Fruit fly (Drosophila melanogaster) whole organism, embryonic: Measurements from ENCODE around the gene CG15461.

Experiments
- ATbp ChIP-seq: fragments of 200-800 bp; sonication (Bioruptor generic); optimal IDR thresholded peaks from 2 replicates; lab custom pipeline; 2017; ENCODE audit warnings: missing biosample characterization, mild to moderate bottlenecking, missing genetic modification characterization, missing genetic modification reagents
- Ada2b ChIP-seq: fragments of 200-800 bp; sonication (Bioruptor generic); IDR thresholded peaks from 2 replicates; pipeline ENCODE4 v1.3.6; 2022; ENCODE audit warnings: missing biosample characterization, missing genetic modification characterization
- Antp ChIP-seq: fragments of 200-800 bp; sonication (Bioruptor generic); optimal IDR thresholded peaks from 3 replicates; lab custom pipeline; 2016; ENCODE audit warnings: missing biosample characterization, missing genetic modification characterization
- CG1024 ChIP-seq: fragments of 200-800 bp; sonication (Bioruptor generic); IDR thresholded peaks from 2 replicates; pipeline ENCODE4 v1.3.6; 2022; ENCODE audit warnings: missing biosample characterization, missing genetic modification characterization
- CG10462 ChIP-seq: fragments of 200-800 bp; sonication (Bioruptor generic); optimal IDR thresholded peaks from 2 replicates; lab custom pipeline; 2016; ENCODE audit warnings: missing biosample characterization, missing genetic modification characterization
- CG11093 ChIP-seq: fragments of 200-800 bp; sonication (Bioruptor generic); IDR thresholded peaks from 3 replicates; pipeline ENCODE4 v1.3.6; 2022; ENCODE audit warnings: missing biosample characterization, missing genetic modification characterization
- CG1233 ChIP-seq: fragments of 200-800 bp; sonication (Bioruptor generic); optimal IDR thresholded peaks from 4 replicates; lab custom pipeline; 2018; ENCODE audit warnings: missing biosample characterization, mild to moderate bottlenecking, missing genetic modification characterization
- CG14965 ChIP-seq: fragments of 200-800 bp; sonication (Bioruptor generic); optimal IDR thresholded peaks from 2 replicates; lab custom pipeline; 2016; ENCODE audit warnings: missing biosample characterization, missing genetic modification characterization, borderline replicate concordance
- CG15269 ChIP-seq: fragments of 200-800 bp; sonication (Bioruptor generic); optimal IDR thresholded peaks from 2 replicates; lab custom pipeline; 2018; ENCODE audit warnings: missing biosample characterization, mild to moderate bottlenecking, missing genetic modification characterization, moderate library complexity
- CG1529 ChIP-seq: fragments of 200-800 bp; sonication (Bioruptor generic); optimal IDR thresholded peaks from 3 replicates; lab custom pipeline; 2018; ENCODE audit warnings: missing biosample characterization, missing genetic modification characterization
- CG17385 ChIP-seq: fragments of 200-800 bp; sonication (Bioruptor generic); optimal IDR thresholded peaks from 3 replicates; lab custom pipeline; 2018; ENCODE audit warnings: missing biosample characterization, mild to moderate bottlenecking, missing genetic modification characterization
- CG18764 ChIP-seq: fragments of 200-800 bp; sonication (Bioruptor generic); optimal IDR thresholded peaks from 3 replicates; lab custom pipeline; 2016; ENCODE audit warnings: missing biosample characterization, missing genetic modification characterization
- CG2116 ChIP-seq: fragments of 200-800 bp; sonication (Bioruptor generic); optimal IDR thresholded peaks from 3 replicates; lab custom pipeline; 2018; ENCODE audit warnings: missing biosample characterization, mild to moderate bottlenecking, missing genetic modification characterization
- CG2199 ChIP-seq: fragments of 200-800 bp; sonication (Bioruptor generic); IDR thresholded peaks from 3 replicates; pipeline ENCODE4 v1.3.6; 2022; ENCODE audit warnings: missing biosample characterization, missing genetic modification characterization
- CG2678 ChIP-seq: fragments of 200-800 bp; sonication (Bioruptor generic); optimal IDR thresholded peaks from 3 replicates; lab custom pipeline; 2019; ENCODE audit warnings: missing biosample characterization, mild to moderate bottlenecking, missing genetic modification characterization, moderate library complexity
- CG33557 ChIP-seq: fragments of 200-800 bp; sonication (Bioruptor generic); optimal IDR thresholded peaks from 2 replicates; lab custom pipeline; 2019; ENCODE audit warnings: missing biosample characterization, mild to moderate bottlenecking, missing genetic modification characterization, moderate library complexity
- CG3838 ChIP-seq: fragments of 200-800 bp; sonication (Bioruptor generic); optimal IDR thresholded peaks from 3 replicates; lab custom pipeline; 2016; ENCODE audit warnings: missing biosample characterization, missing genetic modification characterization
- CG4854 ChIP-seq: fragments of 200-800 bp; sonication (Bioruptor generic); optimal IDR thresholded peaks from 2 replicates; lab custom pipeline; 2016; ENCODE audit warnings: missing biosample characterization, missing genetic modification characterization, inconsistent platforms
- CG6854 ChIP-seq: fragments of 200-800 bp; sonication (Bioruptor generic); optimal IDR thresholded peaks from 3 replicates; lab custom pipeline; 2017; ENCODE audit warnings: missing biosample characterization, mild to moderate bottlenecking, missing genetic modification characterization
- CG7928 ChIP-seq: fragments of 200-800 bp; sonication (Bioruptor generic); optimal IDR thresholded peaks from 2 replicates; lab custom pipeline; 2017; ENCODE audit warnings: missing biosample characterization, mild to moderate bottlenecking, missing genetic modification characterization
- CG8944 ChIP-seq: fragments of 200-800 bp; sonication (Bioruptor generic); optimal IDR thresholded peaks from 3 replicates; lab custom pipeline; 2016; ENCODE audit warnings: missing biosample characterization, missing genetic modification characterization
- CG9797 ChIP-seq: fragments of 200-800 bp; sonication (Bioruptor generic); optimal IDR thresholded peaks from 3 replicates; lab custom pipeline; 2018; ENCODE audit warnings: missing biosample characterization, mild to moderate bottlenecking, missing genetic modification characterization
- CTCF ChIP-seq: fragments of 200-800 bp; sonication (Bioruptor generic); optimal IDR thresholded peaks from 2 replicates; lab custom pipeline; 2017; ENCODE audit warnings: missing biosample characterization, mild to moderate bottlenecking, missing genetic modification characterization, moderate library complexity
- Doc3 ChIP-seq: fragments of 200-800 bp; sonication (Bioruptor generic); IDR thresholded peaks from 3 replicates; pipeline ENCODE4 v1.3.6; 2022; ENCODE audit warnings: missing biosample characterization, missing genetic modification characterization; ENCODE audit not compliant: partially characterized antibody
- Dref ChIP-seq: fragments of 200-800 bp; sonication (Bioruptor generic); IDR thresholded peaks from 2 replicates; pipeline ENCODE4 v1.3.6; 2022; ENCODE audit warnings: missing biosample characterization, missing genetic modification characterization
- E2f2 ChIP-seq: fragments of 200-800 bp; sonication (Bioruptor generic); IDR thresholded peaks from 2 replicates; pipeline ENCODE4 v1.3.6; 2022; ENCODE audit warnings: missing biosample characterization, missing genetic modification characterization
- H15 ChIP-seq: fragments of 200-800 bp; sonication (Bioruptor generic); IDR thresholded peaks from 3 replicates; pipeline ENCODE4 v1.3.6; 2022; ENCODE audit warnings: missing biosample characterization, missing genetic modification characterization
- HLH3B ChIP-seq: fragments of 200-800 bp; sonication (Bioruptor generic); IDR thresholded peaks from 2 replicates; pipeline ENCODE4 v1.3.6; 2022; ENCODE audit warnings: missing biosample characterization, missing genetic modification characterization
- HLH4C ChIP-seq: fragments of 200-800 bp; sonication (Bioruptor generic); IDR thresholded peaks from 3 replicates; pipeline ENCODE4 v1.3.6; 2022; ENCODE audit warnings: missing biosample characterization, missing genetic modification characterization; ENCODE audit not compliant: partially characterized antibody
- Meics ChIP-seq: fragments of 200-800 bp; sonication (Bioruptor generic); optimal IDR thresholded peaks from 2 replicates; lab custom pipeline; 2017; ENCODE audit warnings: missing biosample characterization, mild to moderate bottlenecking, missing genetic modification characterization
- Nf-YA ChIP-seq: fragments of 200-800 bp; sonication (Bioruptor generic); IDR thresholded peaks from 2 replicates; pipeline ENCODE4 v1.3.6; 2022; ENCODE audit warnings: missing biosample characterization, missing genetic modification characterization
- Six4 ChIP-seq: fragments of 200-800 bp; sonication (Bioruptor generic); optimal IDR thresholded peaks from 2 replicates; lab custom pipeline; 2016; ENCODE audit warnings: missing biosample characterization, missing genetic modification characterization
- Usf ChIP-seq: fragments of 200-800 bp; sonication (Bioruptor generic); optimal IDR thresholded peaks from 2 replicates; lab custom pipeline; 2017; ENCODE audit warnings: missing genotype, missing biosample characterization, missing genetic modification characterization
- YL-1 ChIP-seq: fragments of 200-800 bp; sonication (Bioruptor generic); optimal IDR thresholded peaks from 3 replicates; lab custom pipeline; 2017; ENCODE audit warnings: missing biosample characterization, mild to moderate bottlenecking, missing genetic modification characterization
- ase ChIP-seq: fragments of 200-800 bp; sonication (Bioruptor generic); IDR thresholded peaks from 3 replicates; pipeline ENCODE4 v1.3.6; 2022; ENCODE audit warnings: missing biosample characterization, missing genetic modification characterization
- chif ChIP-seq, 2 experiments: fragments of 200-800 bp; sonication (Bioruptor generic); optimal IDR thresholded peaks; 3 replicates each; lab custom pipeline; 2016; ENCODE audit warnings: missing biosample characterization in 2 of 2, missing genetic modification characterization in 2 of 2
- ci ChIP-seq: fragments of 200-800 bp; sonication (Bioruptor generic); IDR thresholded peaks from 3 replicates; pipeline ENCODE4 v1.3.6; 2022; ENCODE audit warnings: missing biosample characterization, missing genetic modification characterization
- dmrt11E ChIP-seq: fragments of 200-800 bp; sonication (Bioruptor generic); optimal IDR thresholded peaks from 3 replicates; lab custom pipeline; 2018; ENCODE audit warnings: missing biosample characterization, mild to moderate bottlenecking, missing genetic modification characterization, moderate library complexity
- ems ChIP-seq: fragments of 200-800 bp; sonication (Bioruptor generic); optimal IDR thresholded peaks from 3 replicates; lab custom pipeline; 2016; ENCODE audit warnings: missing biosample characterization, missing genetic modification characterization
- ewg ChIP-seq: fragments of 200-800 bp; sonication (Bioruptor generic); optimal IDR thresholded peaks from 3 replicates; lab custom pipeline; 2017; ENCODE audit warnings: mild to moderate bottlenecking, missing biosample characterization, missing genetic modification reagents, missing genetic modification characterization
- ftz-f1 ChIP-seq: fragments of 200-800 bp; sonication (Bioruptor generic); optimal IDR thresholded peaks from 2 replicates; lab custom pipeline; 2016; ENCODE audit warnings: missing biosample characterization, missing genetic modification characterization
- her ChIP-seq: fragments of 200-800 bp; sonication (Bioruptor generic); optimal IDR thresholded peaks from 2 replicates; lab custom pipeline; 2016; ENCODE audit warnings: missing biosample characterization, missing genetic modification characterization
- onecut ChIP-seq: fragments of 200-800 bp; sonication (Bioruptor generic); IDR thresholded peaks from 2 replicates; pipeline ENCODE4 v1.3.6; 2022; ENCODE audit warnings: missing biosample characterization, missing genetic modification characterization
- org-1 ChIP-seq: fragments of 200-800 bp; sonication (Bioruptor generic); optimal IDR thresholded peaks from 2 replicates; lab custom pipeline; 2017; ENCODE audit warnings: missing biosample characterization, missing genetic modification characterization
- otp ChIP-seq: fragments of 200-800 bp; sonication (Bioruptor generic); IDR thresholded peaks from 3 replicates; pipeline ENCODE4, ENCODE4 v1.3.6; 2022; ENCODE audit warnings: missing biosample characterization, missing genetic modification characterization
- pan ChIP-seq, 4 experiments: fragments of >200 bp in 3 of 4; fragments of 200-800 bp in 1 of 4; sonication (Bioruptor generic) in 1 of 4; optimal IDR thresholded peaks in 3 of 4; IDR thresholded peaks in 1 of 4; 2 replicates each; pipeline versions ENCODE4 v1.3.6 to Lab custom; 2017 to 2022; ENCODE audit warnings: missing biosample characterization in 2 of 4, missing genetic modification characterization in 2 of 4, mixed read lengths in 1 of 4
- peb ChIP-seq: fragments of 200-800 bp; sonication (Bioruptor generic); IDR thresholded peaks from 2 replicates; pipeline ENCODE4 v1.3.6; 2022; ENCODE audit warnings: missing biosample characterization, missing genetic modification characterization
- shn ChIP-seq: fragments of 200-800 bp; sonication (Bioruptor generic); optimal IDR thresholded peaks from 3 replicates; lab custom pipeline; 2016; ENCODE audit warnings: missing biosample characterization, missing genetic modification characterization
- sim ChIP-seq: fragments of 200-800 bp; sonication (Bioruptor generic); IDR thresholded peaks from 2 replicates; pipeline ENCODE4 v1.3.6; 2022; ENCODE audit warnings: missing biosample characterization, missing genetic modification characterization
- sisA ChIP-seq: fragments of 200-800 bp; sonication (Bioruptor generic); IDR thresholded peaks from 2 replicates; pipeline ENCODE4 v1.3.6; 2022; ENCODE audit warnings: missing biosample characterization, missing genetic modification characterization
- yki ChIP-seq: fragments of >200 bp; optimal IDR thresholded peaks from 3 replicates; lab custom pipeline; 2018
- zfh1 ChIP-seq: fragments of 200-800 bp; sonication (Bioruptor generic); IDR thresholded peaks from 3 replicates; pipeline ENCODE4 v1.3.6; 2022; ENCODE audit warnings: missing biosample characterization, missing genetic modification characterization

The CG15461 gene

DNA sequence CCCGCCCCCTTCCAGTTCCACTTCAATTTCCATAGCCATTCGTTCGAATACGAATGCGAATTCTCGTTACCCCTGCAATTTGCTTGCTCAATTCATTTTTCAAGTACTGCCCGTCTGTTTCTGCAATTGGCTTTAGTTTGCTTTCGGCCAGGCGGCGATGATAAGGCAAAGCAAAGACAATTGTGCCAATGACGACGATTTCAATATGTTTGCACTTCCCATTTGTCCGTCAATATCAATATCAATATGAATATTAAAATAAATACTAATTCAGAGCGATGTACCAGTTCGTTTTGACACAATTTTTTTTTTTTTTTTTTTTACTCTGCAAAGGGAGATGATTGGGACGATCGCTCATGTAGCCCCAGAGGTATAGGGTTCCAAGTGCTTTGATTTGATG is 19.9 kb downstream of the CG15461 start (continued):
- no peak for TF ChIP-seq ase (GFP tag; lab: Robert Waterston, UW)
- peak; percentile 31 for TF ChIP-seq CG3838 (GFP tag; lab: Kevin White, UChicago)
- peak; percentile 85 for TF ChIP-seq ATbp
- TF ChIP-seq ewg (GFP tag; lab: Kevin White, UChicago): peak; percentile 45
- no peak for TF ChIP-seq CG14965
- no peak for TF ChIP-seq HLH4C
- no peak for TF ChIP-seq CG33557 (GFP tag; lab: Kevin White, UChicago)
- no peak for TF ChIP-seq yki (lab: Kevin White, UChicago)
- peak; percentile 27 for TF ChIP-seq CG15269
- peak; percentile 38; the same call in 1 of the 2 replicates for TF ChIP-seq HLH3B (GFP tag; lab: Robert Waterston, UW)
- peak; percentile 4 for TF ChIP-seq CTCF (GFP tag; lab: Kevin White, UChicago)
- TF ChIP-seq Nf-YA: peak; percentile 50; the same call in 1 of the 2 replicates
- no peak for TF ChIP-seq CG17385 (GFP tag; lab: Kevin White, UChicago)
- TF ChIP-seq sisA (GFP tag; lab: Robert Waterston, UW): no peak
- TF ChIP-seq CG7928 (GFP tag; lab: Kevin White, UChicago): no peak
- peak; percentile 17 to 24 for TF ChIP-seq chif (GFP tag; optimal IDR thresholded peaks at IDR 0.05; lab: Kevin White, UChicago)
- peak; percentile 15 for TF ChIP-seq dmrt11E (tag; lab: Kevin White, UChicago)
- no peak for TF ChIP-seq her (GFP tag; lab: Kevin White, UChicago)
- TF ChIP-seq H15 (GFP tag; lab: Robert Waterston, UW): no peak
- no peak for TF ChIP-seq ftz-f1 (GFP tag; lab: Kevin White, UChicago)
- TF ChIP-seq CG2199 (GFP tag; lab: Robert Waterston, UW): peak; percentile 64; the same call in 1 of the 3 replicates
- no peak for TF ChIP-seq CG6854 (GFP tag; lab: Kevin White, UChicago)
- TF ChIP-seq YL-1 (GFP tag; lab: Kevin White, UChicago): no peak
- peak; percentile 27 for TF ChIP-seq Six4 (GFP tag; lab: Kevin White, UChicago)
- peak; percentile 41 for TF ChIP-seq CG1233
- TF ChIP-seq peb (GFP tag; lab: Robert Waterston, UW): peak; percentile 9; the same call in 1 of the 2 replicates
- TF ChIP-seq Antp (GFP tag; lab: Kevin White, UChicago): no peak
- TF ChIP-seq CG4854 (GFP tag; lab: Kevin White, UChicago): peak; percentile 34
- TF ChIP-seq Doc3 (GFP tag; lab: Robert Waterston, UW): no peak
- peak; percentile 42 for TF ChIP-seq CG18764
- TF ChIP-seq pan (optimal IDR thresholded peaks at IDR 0.05; lab: Kevin White, UChicago): no peak
- TF ChIP-seq pan (GFP tag; optimal IDR thresholded peaks at IDR 0.05 in 1 of 2, IDR thresholded peaks at IDR 0.05 in 1 of 2): peak in 1 of 2 experiments; percentile 68
- peak; percentile 37; the same call in 1 of the 2 replicates for TF ChIP-seq Ada2b (GFP tag; lab: Robert Waterston, UW)
- no peak for TF ChIP-seq org-1
- TF ChIP-seq zfh1 (GFP tag; lab: Robert Waterston, UW): peak; percentile 67; the same call in 2 of the 3 replicates
- TF ChIP-seq sim: 0 out of 2 replicates have a peak, but pooled peaks have one; percentile 62
- TF ChIP-seq CG2116 (GFP tag; lab: Kevin White, UChicago): peak; percentile 7
- TF ChIP-seq CG11093 (GFP tag; lab: Robert Waterston, UW): peak; percentile 31; the same call in 1 of the 3 replicates
- peak; percentile 19; the same call in 1 of the 2 replicates for TF ChIP-seq E2f2 (GFP tag; lab: Robert Waterston, UW)
- TF ChIP-seq CG10462 (GFP tag; lab: Kevin White, UChicago): peak; percentile 36
- TF ChIP-seq Meics (GFP tag; lab: Kevin White, UChicago): peak; percentile 35
- TF ChIP-seq shn (GFP tag; lab: Kevin White, UChicago): no peak
- no peak for TF ChIP-seq CG8944
- TF ChIP-seq ci (GFP tag; lab: Robert Waterston, UW): peak; percentile 81
- TF ChIP-seq CG1024 (GFP tag; lab: Robert Waterston, UW): peak; percentile 71; the same call in 1 of the 2 replicates
- no peak for TF ChIP-seq Usf
- TF ChIP-seq CG2678 (tag; lab: Kevin White, UChicago): peak; percentile 54
- no peak for TF ChIP-seq Dref (GFP tag; lab: Robert Waterston, UW)
- TF ChIP-seq CG1529: peak; percentile 10
- TF ChIP-seq onecut (GFP tag; lab: Robert Waterston, UW): no peak
- peak; percentile 46; the same call in 1 of the 3 replicates for TF ChIP-seq otp
- TF ChIP-seq CG9797: no peak
- peak; percentile 16 for TF ChIP-seq ems (GFP tag; lab: Kevin White, UChicago)
